Worm (Caenorhabditis elegans): ENCODE results near the gene srr-8.

ce11 chrV:5030715-5031114, 29.2 kb downstream of the srr-8 start, which contains the start of gene swt-7:
- no peak for TF ChIP-seq C38D4.7 (GFP tag; optimal IDR thresholded peaks at IDR 0.05)
- TF ChIP-seq odd-2 (tag; optimal IDR thresholded peaks at IDR 0.05): no peak
- no peak for TF ChIP-seq fkh-10 (GFP tag; optimal IDR thresholded peaks at IDR 0.05)
- no peak for TF ChIP-seq pax-1 (tag; optimal IDR thresholded peaks at IDR 0.05)
- no peak for TF ChIP-seq C08G9.2 (tag; optimal IDR thresholded peaks at IDR 0.05)
- TF ChIP-seq nfya-1 (tag; optimal IDR thresholded peaks at IDR 0.05): no peak
- TF ChIP-seq pag-3 (tag; optimal IDR thresholded peaks at IDR 0.05; ENCODE audit: borderline replicate concordance): no peak
- no peak for TF ChIP-seq fax-1 (tag; optimal IDR thresholded peaks at IDR 0.05)
- TF ChIP-seq ceh-31 (tag; optimal IDR thresholded peaks at IDR 0.05): no peak

Data from whole organism, late embryonic.